Worm (Caenorhabditis elegans) whole organism, L3 larva: ENCODE results near the gene F52D2.6.

Experiments
- aly-2 ChIP-seq: fragments of 150-350 bp; optimal IDR thresholded peaks from 2 replicates; lab custom pipeline; 2014; ENCODE audit warnings: missing biosample characterization, missing genetic modification characterization
- ama-1 ChIP-seq: fragments of 150-350 bp; optimal IDR thresholded peaks from 2 replicates; lab custom pipeline; 2018
- ceh-16 ChIP-seq: sonication (generic microtip); optimal IDR thresholded peaks from 2 replicates; lab custom pipeline; 2017; ENCODE audit warnings: missing biosample characterization, missing genetic modification characterization
- ceh-28 ChIP-seq: fragments of 150-350 bp; optimal IDR thresholded peaks from 2 replicates; lab custom pipeline; 2014; ENCODE audit warnings: missing biosample characterization, missing genetic modification reagents, missing genetic modification characterization
- ceh-82 ChIP-seq: fragments of 150-350 bp; optimal IDR thresholded peaks from 2 replicates; lab custom pipeline; 2014; ENCODE audit warnings: missing biosample characterization, missing genetic modification characterization
- ceh-9 ChIP-seq: sonication (generic microtip); optimal IDR thresholded peaks from 2 replicates; lab custom pipeline; 2018; ENCODE audit warnings: missing biosample characterization, missing genetic modification characterization
- daf-12 ChIP-seq: fragments of 150-350 bp; optimal IDR thresholded peaks from 2 replicates; lab custom pipeline; 2014; ENCODE audit warnings: missing biosample characterization, missing genetic modification reagents, missing genetic modification characterization
- egl-5 ChIP-seq: fragments of 150-350 bp; optimal IDR thresholded peaks from 2 replicates; lab custom pipeline; 2017; ENCODE audit warnings: missing biosample characterization, missing genetic modification reagents, missing genetic modification characterization, inconsistent platforms
- elt-1 ChIP-seq: fragments of 150-350 bp; optimal IDR thresholded peaks from 2 replicates; lab custom pipeline; 2014; ENCODE audit warnings: missing biosample characterization, missing genetic modification characterization
- elt-2 ChIP-seq: sonication (generic microtip); optimal IDR thresholded peaks from 2 replicates; lab custom pipeline; 2016; ENCODE audit warnings: missing genetic modification reagents, mild to moderate bottlenecking, missing genetic modification characterization, missing compliant biosample characterization
- elt-3 ChIP-seq, 3 experiments: fragments of 150-350 bp in 1 of 3; sonication (generic microtip) in 2 of 3; optimal IDR thresholded peaks; 2 replicates in 2 of 3; 4 replicates in 1 of 3; lab custom pipeline; 2014 to 2017; ENCODE audit warnings: missing biosample characterization in 3 of 3, missing genetic modification characterization in 3 of 3
- eor-1 ChIP-seq, 2 experiments: fragments of 150-350 bp; optimal IDR thresholded peaks; 2 replicates each; lab custom pipeline; 2014 to 2018; ENCODE audit warnings: missing biosample characterization in 2 of 2, missing genetic modification characterization in 2 of 2
- fkh-10 ChIP-seq: sonication (generic microtip); optimal IDR thresholded peaks from 2 replicates; lab custom pipeline; 2017; ENCODE audit warnings: missing biosample characterization, missing genetic modification reagents, missing genetic modification characterization
- fkh-2 ChIP-seq: fragments of 150-350 bp; optimal IDR thresholded peaks from 2 replicates; lab custom pipeline; 2014; ENCODE audit warnings: missing biosample characterization, missing genetic modification reagents, missing genetic modification characterization
- hmg-11 ChIP-seq: sonication (generic microtip); optimal IDR thresholded peaks from 2 replicates; lab custom pipeline; 2016; ENCODE audit warnings: missing genetic modification characterization, missing compliant biosample characterization
- jun-1 ChIP-seq: fragments of 150-350 bp; optimal IDR thresholded peaks from 2 replicates; lab custom pipeline; 2014; ENCODE audit warnings: missing biosample characterization, missing genetic modification reagents, missing genetic modification characterization
- lin-39 ChIP-seq: fragments of 150-350 bp; optimal IDR thresholded peaks from 2 replicates; lab custom pipeline; 2018; ENCODE audit warnings: missing biosample characterization, missing genetic modification reagents, missing genetic modification characterization
- lsy-12 ChIP-seq: sonication (generic microtip); optimal IDR thresholded peaks from 2 replicates; lab custom pipeline; 2016; ENCODE audit warnings: mild to moderate bottlenecking, missing genetic modification characterization, missing compliant biosample characterization
- mdl-1 ChIP-seq: fragments of 150-350 bp; optimal IDR thresholded peaks from 2 replicates; lab custom pipeline; 2014; ENCODE audit warnings: missing biosample characterization, missing genetic modification characterization
- nhr-11 ChIP-seq: fragments of 150-350 bp; optimal IDR thresholded peaks from 2 replicates; lab custom pipeline; 2014; ENCODE audit warnings: missing biosample characterization, missing genetic modification characterization
- nhr-12 ChIP-seq: fragments of 150-350 bp; optimal IDR thresholded peaks from 2 replicates; lab custom pipeline; 2014; ENCODE audit warnings: missing biosample characterization, missing genetic modification characterization
- nhr-23 ChIP-seq: fragments of 150-350 bp; optimal IDR thresholded peaks from 2 replicates; lab custom pipeline; 2014; ENCODE audit warnings: missing biosample characterization, missing genetic modification reagents, missing genetic modification characterization
- nhr-237 ChIP-seq: fragments of 150-350 bp; optimal IDR thresholded peaks from 2 replicates; lab custom pipeline; 2014; ENCODE audit warnings: missing biosample characterization, missing genetic modification characterization
- nhr-25 ChIP-seq: sonication (generic microtip); optimal IDR thresholded peaks from 2 replicates; lab custom pipeline; 2017; ENCODE audit warnings: missing biosample characterization, missing genetic modification characterization
- nhr-28 ChIP-seq: fragments of 150-350 bp; optimal IDR thresholded peaks from 2 replicates; lab custom pipeline; 2014; ENCODE audit warnings: missing biosample characterization, missing genetic modification characterization
- nhr-43 ChIP-seq: sonication (generic microtip); optimal IDR thresholded peaks from 2 replicates; lab custom pipeline; 2016; ENCODE audit warnings: mild to moderate bottlenecking, missing genetic modification characterization, missing compliant biosample characterization; ENCODE audit not compliant: poor library complexity, severe bottlenecking
- nhr-67 ChIP-seq: fragments of 150-350 bp; optimal IDR thresholded peaks from 2 replicates; lab custom pipeline; 2014; ENCODE audit warnings: missing biosample characterization, missing genetic modification characterization
- nhr-76 ChIP-seq: fragments of 150-350 bp; sonication (generic microtip); optimal IDR thresholded peaks from 5 replicates; lab custom pipeline; 2014; ENCODE audit warnings: missing biosample characterization, missing genetic modification characterization
- pha-4 ChIP-seq: fragments of 150-350 bp; optimal IDR thresholded peaks from 2 replicates; lab custom pipeline; 2014; ENCODE audit warnings: missing biosample characterization, missing genetic modification reagents, missing genetic modification characterization
- pqm-1 ChIP-seq: fragments of 150-350 bp; optimal IDR thresholded peaks from 2 replicates; lab custom pipeline; 2017; ENCODE audit warnings: missing biosample characterization, missing genetic modification characterization, inconsistent platforms
- sea-2 ChIP-seq: fragments of 150-350 bp; sonication (generic microtip); optimal IDR thresholded peaks from 4 replicates; lab custom pipeline; 2014; ENCODE audit warnings: missing biosample characterization, missing genetic modification reagents, missing genetic modification characterization
- skn-1 ChIP-seq: fragments of 150-350 bp; optimal IDR thresholded peaks from 2 replicates; lab custom pipeline; 2014; ENCODE audit warnings: missing biosample characterization, missing genetic modification characterization
- snpc-4 ChIP-seq: fragments of 150-350 bp; optimal IDR thresholded peaks from 2 replicates; lab custom pipeline; 2014; ENCODE audit warnings: missing biosample characterization, missing genetic modification characterization
- unc-39 ChIP-seq: sonication (generic microtip); optimal IDR thresholded peaks from 4 replicates; lab custom pipeline; 2017; ENCODE audit warnings: missing biosample characterization, missing genetic modification characterization
- ztf-11 ChIP-seq: fragments of 150-350 bp; optimal IDR thresholded peaks from 2 replicates; lab custom pipeline; 2014; ENCODE audit warnings: missing biosample characterization, missing genetic modification characterization

Gene F52D2.6

ce11 chrX:1969575-1969974 is 6.2 kb upstream of the F52D2.6 start, which contains the start of gene str-79:
TSS of gene str-79 (plus strand) at chrX:1969875.
- TF ChIP-seq nhr-23 (tag; lab: Kevin White, UChicago) (no peak), pha-4 (tag; lab: Kevin White, UChicago) (no peak), elt-2 (tag; lab: Kevin White, UChicago) (no peak), snpc-4 (tag; lab: Kevin White, UChicago) (no peak), eor-1 (tag; optimal IDR thresholded peaks at IDR 0.05; lab: Kevin White, UChicago) (no peak), nhr-25 (no peak), jun-1 (tag; lab: Kevin White, UChicago) (no peak), nhr-67 (tag; lab: Kevin White, UChicago) (no peak), nhr-237 (tag; lab: Kevin White, UChicago) (no peak), hmg-11 (tag; lab: Kevin White, UChicago) (no peak), unc-39 (tag; lab: Kevin White, UChicago) (no peak), fkh-2 (tag; lab: Kevin White, UChicago) (no peak), sea-2 (GFP tag; lab: Kevin White, UChicago) (no peak), ama-1 (lab: Kevin White, UChicago) (no peak), elt-1 (tag; lab: Kevin White, UChicago) (no peak), daf-12 (no peak), elt-3 (tag; optimal IDR thresholded peaks at IDR 0.05; lab: Kevin White, UChicago) (no peak), ztf-11 (tag; lab: Kevin White, UChicago) (no peak), lin-39 (tag; lab: Kevin White, UChicago) (no peak), ceh-9 (tag; lab: Kevin White, UChicago) (no peak)

DNA sequence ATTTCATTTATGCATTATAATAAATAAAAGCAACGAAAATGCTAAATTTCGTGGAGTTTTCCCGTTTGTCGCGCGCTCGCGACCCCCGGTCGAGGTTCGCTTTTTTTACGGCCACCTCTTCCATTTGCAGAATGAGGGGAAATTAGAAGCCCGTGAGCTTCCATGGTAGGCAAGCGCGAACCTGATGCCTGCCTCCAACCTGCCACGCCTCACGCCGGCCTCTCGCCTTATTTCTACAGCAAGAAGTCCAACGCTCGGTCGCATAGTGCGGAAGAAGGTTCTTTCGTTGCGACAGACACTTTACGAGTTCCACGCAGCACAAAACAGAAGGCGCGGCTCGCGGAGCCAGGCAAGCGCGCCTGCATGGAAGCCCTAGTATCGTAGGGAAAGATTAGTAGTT is 4.1 kb upstream of the F52D2.6 start:
- TF ChIP-seq fkh-2 (tag; lab: Kevin White, UChicago) (no peak), nhr-28 (tag; lab: Kevin White, UChicago) (no peak), ceh-16 (tag; lab: Kevin White, UChicago) (no peak), elt-1 (tag; lab: Kevin White, UChicago) (no peak), pha-4 (tag; lab: Kevin White, UChicago) (no peak), ceh-82 (tag; lab: Kevin White, UChicago) (no peak), ztf-11 (tag; lab: Kevin White, UChicago) (no peak), mdl-1 (tag; lab: Kevin White, UChicago) (no peak)

- TF ChIP-seq snpc-4 (tag; lab: Kevin White, UChicago) = no peak
- no peak for TF ChIP-seq fkh-10 (GFP tag; lab: Kevin White, UChicago)
- no peak for TF ChIP-seq ceh-9 (tag; lab: Kevin White, UChicago)
- no peak for TF ChIP-seq hmg-11 (tag; lab: Kevin White, UChicago)
- TF ChIP-seq nhr-28 (tag; lab: Kevin White, UChicago) = no peak
- no peak for TF ChIP-seq nhr-25
- no peak for TF ChIP-seq skn-1
- TF ChIP-seq ceh-28 (tag; lab: Kevin White, UChicago) = no peak
- TF ChIP-seq mdl-1 (tag; lab: Kevin White, UChicago) = no peak
- TF ChIP-seq nhr-76 (tag; lab: Kevin White, UChicago) = no peak
- no peak for TF ChIP-seq aly-2 (tag; lab: Kevin White, UChicago)
- no peak for TF ChIP-seq pqm-1
Measured at ce11 chrX:1972766-1973165, 3.0 kb upstream of the F52D2.6 start.

- TF ChIP-seq lsy-12 = no peak
- TF ChIP-seq ceh-28 (tag; lab: Kevin White, UChicago) = no peak
- TF ChIP-seq, all 47 proteins: peak for 0
Measured at ce11 chrX:1974699-1975098, 1.1 kb upstream of the F52D2.6 start, which contains the start of gene F52D2.5. TSS of gene F52D2.5 (minus strand) at chrX:1974799.

DNA sequence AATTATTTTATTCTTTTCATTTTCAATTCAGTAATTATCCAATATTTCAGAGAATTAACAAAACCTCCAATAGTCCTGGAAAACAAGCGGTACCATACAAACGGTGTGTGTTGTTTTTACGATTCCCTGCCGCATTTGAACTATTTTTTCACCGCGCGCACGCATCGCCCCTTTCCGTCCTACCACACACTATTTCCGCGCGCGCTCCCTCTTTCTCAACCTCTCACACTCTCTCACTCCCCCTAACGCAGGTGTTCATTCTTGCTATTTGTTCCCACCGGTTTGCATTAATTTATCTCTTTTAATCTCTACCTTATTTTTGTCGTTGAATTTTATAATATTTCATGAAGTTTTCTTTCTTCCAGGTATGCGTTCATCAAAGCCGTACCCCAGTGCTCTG is 1.9 kb downstream of the F52D2.6 start, which contains the start of gene F52D2.12:
Gene F52D2.12, plus strand, starts transcription at position 307 of the 400 bp plus-strand sequence.
- TF ChIP-seq skn-1 (no peak), lin-39 (tag; lab: Kevin White, UChicago) (no peak), elt-1 (tag; lab: Kevin White, UChicago) (no peak), aly-2 (tag; lab: Kevin White, UChicago) (no peak), nhr-76 (tag; lab: Kevin White, UChicago) (no peak), nhr-25 (no peak), nhr-43 (tag; lab: Kevin White, UChicago) (no peak), nhr-12 (tag; lab: Kevin White, UChicago) (no peak), jun-1 (tag; lab: Kevin White, UChicago) (no peak), ceh-28 (tag; lab: Kevin White, UChicago) (no peak), nhr-11 (no peak), egl-5 (no peak)
